Worm (Caenorhabditis elegans) whole organism, early embryonic: Measurements from ENCODE around the gene sru-27.

ENCODE experiments used
- B0310.2 ChIP-seq: sonication (generic microtip); optimal IDR thresholded peaks from 2 replicates; lab custom pipeline; 2016; ENCODE audit warnings: mild to moderate bottlenecking, missing genetic modification characterization, missing compliant biosample characterization
- aly-1 ChIP-seq: sonication (generic microtip); optimal IDR thresholded peaks from 2 replicates; lab custom pipeline; 2016; ENCODE audit warnings: missing genetic modification characterization, missing compliant biosample characterization
- ama-1 ChIP-seq: fragments of 150-350 bp; optimal IDR thresholded peaks from 2 replicates; lab custom pipeline; 2014
- ceh-13 ChIP-seq: fragments of 200-800 bp; sonication (Bioruptor generic); optimal IDR thresholded peaks from 2 replicates; lab custom pipeline; 2018; ENCODE audit warnings: mild to moderate bottlenecking, missing genetic modification characterization, missing compliant biosample characterization
- ceh-36 ChIP-seq: sonication (generic microtip); optimal IDR thresholded peaks from 2 replicates; lab custom pipeline; 2016; ENCODE audit warnings: missing genetic modification characterization, inconsistent platforms, missing compliant biosample characterization
- flt-1 ChIP-seq: fragments of 200-800 bp; sonication (Bioruptor generic); IDR thresholded peaks from 2 replicates; pipeline ENCODE4 v1.3.6; 2022; ENCODE audit warnings: missing genetic modification characterization, missing compliant biosample characterization
- hmbx-1 ChIP-seq: sonication (generic microtip); optimal IDR thresholded peaks from 2 replicates; lab custom pipeline; 2016; ENCODE audit warnings: mild to moderate bottlenecking, missing genetic modification characterization, missing compliant biosample characterization
- tbx-37 ChIP-seq: fragments of 200-800 bp; sonication (Bioruptor generic); conservative IDR thresholded peaks from 2 replicates; pipeline ENCODE4 v1.3.6; 2022; ENCODE audit warnings: missing genetic modification reagents, missing genetic modification characterization, missing compliant biosample characterization

DNA sequence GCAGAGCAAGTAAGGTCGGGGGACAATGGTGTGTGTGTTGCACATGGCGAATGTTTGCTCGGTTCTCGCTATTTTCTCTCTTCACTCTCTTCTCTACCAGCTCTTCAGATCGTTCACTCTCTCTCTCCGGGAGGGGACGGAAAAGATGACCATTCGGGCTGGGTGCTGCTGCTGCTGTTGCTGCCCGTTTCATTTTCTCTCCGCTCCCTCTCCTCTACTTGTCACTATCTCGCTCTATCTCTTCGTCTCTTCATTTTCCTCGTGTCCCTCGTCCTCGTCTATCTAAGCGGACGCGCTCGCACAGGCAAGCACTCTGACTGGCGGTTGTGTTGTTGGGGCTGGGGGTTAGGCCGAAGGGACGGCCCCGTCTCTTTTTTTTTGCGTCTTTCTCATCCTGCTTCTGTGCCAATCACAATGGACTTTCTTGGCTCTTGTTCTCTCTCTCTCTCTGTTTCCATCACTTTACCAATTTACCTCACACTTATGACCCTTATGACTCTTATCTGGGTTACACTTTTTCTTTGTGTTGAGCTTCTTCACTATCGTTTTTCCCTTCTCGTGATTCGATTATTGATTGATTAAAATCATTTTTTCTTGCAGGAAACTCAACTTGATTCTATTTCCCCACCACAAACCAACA is 24.6 kb upstream of the sru-27 start, which contains the start of the genes F53E2.2 and unc-60:
- TF ChIP-seq flt-1, result peak; percentile 46; the same call in 1 of the 2 replicates
- TF ChIP-seq tbx-37 (GFP tag; lab: Robert Waterston, UW), result no peak
- TF ChIP-seq ama-1 (lab: Kevin White, UChicago), result no peak
- TF ChIP-seq hmbx-1 (tag; lab: Kevin White, UChicago), result no peak
- peak; percentile 66 for TF ChIP-seq aly-1 (tag; lab: Kevin White, UChicago)
- TF ChIP-seq ceh-13 (GFP tag; lab: Kevin White, UChicago), result no peak
- TF ChIP-seq B0310.2 (tag; lab: Kevin White, UChicago), result no peak
- no peak for TF ChIP-seq ceh-36 (tag; lab: Kevin White, UChicago)
